Worm (Caenorhabditis elegans) whole organism, L4 larva: ENCODE measurements around the gene taf-8.

ENCODE experiments used
- R02D3.7 ChIP-seq: fragments of 150-350 bp; sonication (generic microtip); optimal IDR thresholded peaks from 3 replicates; lab custom pipeline; 2014; ENCODE audit warnings: missing biosample characterization, missing genetic modification characterization
- aly-2 ChIP-seq: sonication (generic microtip); optimal IDR thresholded peaks from 2 replicates; lab custom pipeline; 2018; ENCODE audit warnings: missing biosample characterization, missing genetic modification characterization
- ama-1 ChIP-seq: fragments of 150-350 bp; optimal IDR thresholded peaks from 2 replicates; lab custom pipeline; 2014; ENCODE audit warnings: inconsistent platforms, mixed read lengths
- dmd-6 ChIP-seq: fragments of 200-800 bp; sonication (Bioruptor generic); IDR thresholded peaks from 2 replicates; pipeline ENCODE4 v1.3.6; 2022; ENCODE audit warnings: missing genetic modification reagents, missing genetic modification characterization, missing compliant biosample characterization
- egl-43 ChIP-seq: fragments of 200-800 bp; sonication (Bioruptor generic); IDR thresholded peaks from 2 replicates; pipeline ENCODE4 v1.3.6; 2022; ENCODE audit warnings: missing genetic modification reagents, missing genetic modification characterization, missing compliant biosample characterization
- fkh-10 ChIP-seq: fragments of 150-350 bp; optimal IDR thresholded peaks from 2 replicates; lab custom pipeline; 2014; ENCODE audit warnings: missing biosample characterization, missing genetic modification reagents, missing genetic modification characterization
- lir-3 ChIP-seq: sonication (generic microtip); optimal IDR thresholded peaks from 2 replicates; lab custom pipeline; 2016; ENCODE audit warnings: mild to moderate bottlenecking, missing genetic modification characterization, missing compliant biosample characterization
- lsy-2 ChIP-seq, 2 experiments: fragments of 150-350 bp in 1 of 2; sonication (generic microtip) in 1 of 2; optimal IDR thresholded peaks; 2 replicates each; lab custom pipeline; 2014 to 2017; ENCODE audit warnings: missing biosample characterization in 2 of 2, missing genetic modification characterization in 2 of 2
- nhr-237 ChIP-seq: sonication (generic microtip); optimal IDR thresholded peaks from 2 replicates; lab custom pipeline; 2017; ENCODE audit warnings: missing biosample characterization, missing genetic modification characterization
- nhr-28 ChIP-seq: fragments of 150-350 bp; optimal IDR thresholded peaks from 2 replicates; lab custom pipeline; 2014; ENCODE audit warnings: missing biosample characterization, missing genetic modification characterization
- snpc-4 ChIP-seq: fragments of 150-350 bp; optimal IDR thresholded peaks from 2 replicates; lab custom pipeline; 2014; ENCODE audit warnings: missing biosample characterization, missing genetic modification characterization
- spr-3 ChIP-seq: fragments of 200-800 bp; sonication (Bioruptor generic); optimal IDR thresholded peaks from 2 replicates; lab custom pipeline; 2018; ENCODE audit warnings: mild to moderate bottlenecking, missing genetic modification characterization, missing compliant biosample characterization
- ztf-11 ChIP-seq: fragments of 150-350 bp; optimal IDR thresholded peaks from 2 replicates; lab custom pipeline; 2014; ENCODE audit warnings: missing biosample characterization, missing genetic modification characterization

DNA sequence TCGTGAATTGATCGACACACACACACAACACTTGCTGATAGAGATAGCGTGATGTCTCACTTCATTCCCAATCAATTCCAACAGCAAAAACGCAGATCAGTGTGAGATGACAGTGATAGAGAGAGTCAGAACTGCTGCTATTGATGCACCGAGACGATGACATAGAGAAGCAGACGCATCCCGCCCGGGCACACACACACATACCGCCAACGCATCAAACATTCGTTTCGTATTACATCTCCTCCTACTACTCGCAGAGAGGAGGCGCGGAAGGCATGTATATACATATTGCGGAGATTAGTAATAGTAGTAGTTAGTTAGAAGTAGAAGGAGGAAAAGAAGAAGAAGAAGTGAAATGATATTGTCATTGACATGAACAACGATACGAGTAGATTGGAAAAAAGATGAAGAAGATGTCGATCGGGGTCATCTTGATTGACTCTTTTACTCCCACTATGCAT lies 49.7 kb upstream of the taf-8 start:
- TF ChIP-seq ztf-11 (no peak), nhr-28 (tag; lab: Kevin White, UChicago) (peak; percentile 93), R02D3.7 (no peak), lsy-2 (tag; optimal IDR thresholded peaks at IDR 0.05; lab: Kevin White, UChicago) (peak; percentile 45 to 48), spr-3 (GFP tag; lab: Kevin White, UChicago) (no peak), egl-43 (0 out of 2 replicates have a peak, but pooled peaks have one; percentile 7), snpc-4 (tag; lab: Kevin White, UChicago) (no peak), lir-3 (tag; lab: Kevin White, UChicago) (no peak), dmd-6 (GFP tag; lab: Robert Waterston, UW) (peak; percentile 76), fkh-10 (GFP tag; lab: Kevin White, UChicago) (no peak), ama-1 (lab: Kevin White, UChicago) (peak; percentile 2), nhr-237 (tag; lab: Kevin White, UChicago) (no peak), aly-2 (tag; lab: Kevin White, UChicago) (no peak)
